Fruit fly (Drosophila melanogaster): ENCODE measurements around the gene ldbr.
A peak's percentile ranks its signal among the peaks of the same experiment; 100 is the strongest.

Gene ldbr

dm6 chr3L:8073872-8074271, 47.8 kb upstream of the ldbr start:
- TF ChIP-seq lola (GFP tag; optimal IDR thresholded peaks at IDR 0.05) (no peak), foxo (GFP tag; optimal IDR thresholded peaks at IDR 0.05) (no peak), tai (GFP tag; optimal IDR thresholded peaks at IDR 0.05) (no peak)

- TF ChIP-seq dsf (GFP tag; optimal IDR thresholded peaks at IDR 0.05; ENCODE audit: borderline replicate concordance) (no peak), Rel (GFP tag; optimal IDR thresholded peaks at IDR 0.05) (no peak), Rel (tag; optimal IDR thresholded peaks at IDR 0.05) (no peak), jim (GFP tag; optimal IDR thresholded peaks at IDR 0.05) (no peak), Abd-B (GFP tag; optimal IDR thresholded peaks at IDR 0.05) (no peak), dmrt93B (GFP tag; optimal IDR thresholded peaks at IDR 0.05) (no peak), CG9705 (GFP tag; optimal IDR thresholded peaks at IDR 0.05) (no peak), Hr78 (GFP tag; optimal IDR thresholded peaks at IDR 0.05) (no peak), woc (GFP tag; optimal IDR thresholded peaks at IDR 0.05) (no peak), Mio (GFP tag; optimal IDR thresholded peaks at IDR 0.05) (no peak), h (GFP tag; optimal IDR thresholded peaks at IDR 0.05) (no peak), brk (GFP tag; optimal IDR thresholded peaks at IDR 0.05) (no peak), dl (GFP tag; optimal IDR thresholded peaks at IDR 0.05; ENCODE audit: insufficient read depth in 1 of 2, partially characterized antibody in 2 of 2) (no peak)
Observed at dm6 chr3L:8074944-8075343, 46.7 kb upstream of the ldbr start.

- TF ChIP-seq dmrt93B (GFP tag; optimal IDR thresholded peaks at IDR 0.05) (no peak), br (GFP tag; optimal IDR thresholded peaks at IDR 0.05) (no peak), sv (GFP tag; optimal IDR thresholded peaks at IDR 0.05) (no peak), Myc (optimal IDR thresholded peaks at IDR 0.05) (no peak), fru (GFP tag; optimal IDR thresholded peaks at IDR 0.05) (peak; percentile 6), CG9705 (GFP tag; optimal IDR thresholded peaks at IDR 0.05) (no peak), HLH106 (tag; optimal IDR thresholded peaks at IDR 0.05) (peak; percentile 19), tai (GFP tag; optimal IDR thresholded peaks at IDR 0.05) (no peak), Hr78 (GFP tag; optimal IDR thresholded peaks at IDR 0.05) (no peak), foxo (GFP tag; optimal IDR thresholded peaks at IDR 0.05) (peak in 1 of 2 experiments; percentile 26), h (GFP tag; optimal IDR thresholded peaks at IDR 0.05) (peak; percentile 18), sage (GFP tag; optimal IDR thresholded peaks at IDR 0.05) (no peak), Rel (GFP tag; optimal IDR thresholded peaks at IDR 0.05) (no peak), Rel (tag; optimal IDR thresholded peaks at IDR 0.05) (no peak), brk (GFP tag; optimal IDR thresholded peaks at IDR 0.05) (no peak), Hr83 (GFP tag; optimal IDR thresholded peaks at IDR 0.05; ENCODE audit: poor library complexity, severe bottlenecking) (no peak), rgr (GFP tag; optimal IDR thresholded peaks at IDR 0.05) (no peak), CrebA (GFP tag; optimal IDR thresholded peaks at IDR 0.05; ENCODE audit: borderline replicate concordance) (no peak), N (GFP tag; optimal IDR thresholded peaks at IDR 0.05) (no peak)
Observed at dm6 chr3L:8076160-8076559, 45.5 kb upstream of the ldbr start.

- no peak for TF ChIP-seq CG32264 (GFP tag; optimal IDR thresholded peaks at IDR 0.05)
- TF ChIP-seq N (GFP tag; optimal IDR thresholded peaks at IDR 0.05), result no peak
- TF ChIP-seq Hnf4 (GFP tag; optimal IDR thresholded peaks at IDR 0.05), result peak; percentile 45
- TF ChIP-seq Dif (GFP tag; optimal IDR thresholded peaks at IDR 0.05; ENCODE audit: partially characterized antibody), result peak; percentile 79
- TF ChIP-seq h (GFP tag; optimal IDR thresholded peaks at IDR 0.05), result peak; percentile 23
- peak; percentile 66 for TF ChIP-seq dl (GFP tag; optimal IDR thresholded peaks at IDR 0.05; ENCODE audit: insufficient read depth in 1 of 2, partially characterized antibody in 2 of 2)
- TF ChIP-seq CrebA (GFP tag; optimal IDR thresholded peaks at IDR 0.05; ENCODE audit: borderline replicate concordance), result no peak
- TF ChIP-seq lola (GFP tag; optimal IDR thresholded peaks at IDR 0.05), result no peak
- TF ChIP-seq jim (GFP tag; optimal IDR thresholded peaks at IDR 0.05), result no peak
- peak; percentile 37 for TF ChIP-seq Sp1 (GFP tag; optimal IDR thresholded peaks at IDR 0.05)
- no peak for TF ChIP-seq Mio (GFP tag; optimal IDR thresholded peaks at IDR 0.05)
- no peak for TF ChIP-seq fru (GFP tag; optimal IDR thresholded peaks at IDR 0.05)
- TF ChIP-seq CG9705 (GFP tag; optimal IDR thresholded peaks at IDR 0.05), result no peak
- no peak for TF ChIP-seq dsf (GFP tag; optimal IDR thresholded peaks at IDR 0.05; ENCODE audit: borderline replicate concordance)
- peak; percentile 38 for TF ChIP-seq rgr (GFP tag; optimal IDR thresholded peaks at IDR 0.05)
- peak; percentile 25 for TF ChIP-seq sage (GFP tag; optimal IDR thresholded peaks at IDR 0.05)
- no peak for TF ChIP-seq pan (optimal IDR thresholded peaks at IDR 0.05)
- TF ChIP-seq Hr78 (GFP tag; optimal IDR thresholded peaks at IDR 0.05), result no peak
- TF ChIP-seq Jra (GFP tag; optimal IDR thresholded peaks at IDR 0.05), result no peak
- TF ChIP-seq Dfd (GFP tag; optimal IDR thresholded peaks at IDR 0.05), result no peak
- TF ChIP-seq Rel (GFP tag; optimal IDR thresholded peaks at IDR 0.05), result no peak
- peak; percentile 63 for TF ChIP-seq Rel (tag; optimal IDR thresholded peaks at IDR 0.05)
- TF ChIP-seq woc (GFP tag; optimal IDR thresholded peaks at IDR 0.05), result no peak
- peak; percentile 66 for TF ChIP-seq Vsx2 (GFP tag; optimal IDR thresholded peaks at IDR 0.05; ENCODE audit: partially characterized antibody)
- peak; percentile 64 for TF ChIP-seq Hr83 (GFP tag; optimal IDR thresholded peaks at IDR 0.05; ENCODE audit: poor library complexity, severe bottlenecking)
- TF ChIP-seq foxo (GFP tag; optimal IDR thresholded peaks at IDR 0.05), result no peak
- no peak for TF ChIP-seq dmrt93B (GFP tag; optimal IDR thresholded peaks at IDR 0.05)
- peak; percentile 2 for TF ChIP-seq br (GFP tag; optimal IDR thresholded peaks at IDR 0.05)
Observed at dm6 chr3L:8077207-8077606, 44.4 kb upstream of the ldbr start.

All from whole organism, wandering third instar larva.